Worm (Caenorhabditis elegans): Measurements from ENCODE around the gene C09H10.5.

DNA sequence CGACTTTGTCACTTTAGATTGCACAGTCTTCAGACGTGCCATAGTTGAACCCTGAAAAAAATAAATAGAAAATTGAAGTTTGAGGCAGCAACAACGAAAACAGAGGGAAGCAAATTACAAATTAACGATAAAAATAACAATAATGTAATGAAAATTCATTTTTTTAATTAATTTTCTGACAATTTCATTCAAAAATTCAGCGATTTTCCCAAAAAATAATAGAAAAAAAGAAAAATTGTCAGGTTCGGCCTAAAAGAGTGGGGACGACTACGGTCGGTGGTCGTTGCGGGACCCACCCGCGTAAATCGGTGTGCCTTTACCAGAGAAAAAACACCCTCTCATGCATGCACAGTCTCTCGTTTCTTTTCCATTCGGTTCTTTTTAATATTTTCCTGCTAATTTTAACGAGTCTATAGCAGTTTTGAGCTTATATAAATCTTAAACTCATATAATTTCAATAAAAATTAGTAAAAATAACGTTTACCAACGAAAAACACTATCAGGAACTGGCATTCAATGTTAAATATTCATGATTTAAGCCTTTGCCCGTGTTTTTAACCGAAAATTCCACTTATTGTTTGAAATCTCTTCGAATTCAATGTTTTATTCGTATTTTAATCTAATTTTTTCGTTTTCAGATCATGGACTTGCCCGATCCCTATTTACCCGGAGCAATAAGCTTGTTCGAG is 22.9 kb upstream of the C09H10.5 start, which contains the start of the genes rps-9 and lsm-1:
- TF ChIP-seq ama-1 (optimal IDR thresholded peaks at IDR 0.05) (no peak), flt-1 (GFP tag; IDR thresholded peaks at IDR 0.05) (no peak), pes-1 (GFP tag; IDR thresholded peaks at IDR 0.05) (no peak), ceh-36 (tag; optimal IDR thresholded peaks at IDR 0.05) (no peak), B0310.2 (tag; optimal IDR thresholded peaks at IDR 0.05) (no peak), tra-4 (tag; optimal IDR thresholded peaks at IDR 0.05) (no peak), sea-1 (GFP tag; conservative IDR thresholded peaks at IDR 0.05) (no peak), ets-7 (tag; optimal IDR thresholded peaks at IDR 0.05) (no peak), ceh-13 (GFP tag; optimal IDR thresholded peaks at IDR 0.05) (no peak), hnd-1 (tag; optimal IDR thresholded peaks at IDR 0.05) (no peak)
